Fruit fly (Drosophila melanogaster) Kc167 (cell line): ENCODE data around the gene CG13060.

ENCODE experiments used
- Sin3A ChIP-seq: fragments of >200 bp; optimal IDR thresholded peaks from 2 replicates; lab custom pipeline; 2018; ENCODE audit warnings: missing external identifiers
- h ChIP-seq: fragments of >200 bp; optimal IDR thresholded peaks from 3 replicates; lab custom pipeline; 2018; ENCODE audit warnings: missing external identifiers
- psq ChIP-seq: fragments of >200 bp; optimal IDR thresholded peaks from 2 replicates; lab custom pipeline; 2017; ENCODE audit warnings: missing external identifiers
- ttk ChIP-seq: sonication (Bioruptor generic); optimal IDR thresholded peaks from 2 replicates; lab custom pipeline; 2017; ENCODE audit warnings: missing external identifiers

- TF ChIP-seq Sin3A (lab: Kevin White, UChicago) (no peak), psq (lab: Kevin White, UChicago) (no peak), h (lab: Kevin White, UChicago) (no peak), ttk (lab: Kevin White, UChicago) (no peak)
These were observed 9.7 kb upstream of the CG13060 start for dm6 chr3L:16309972-16310371.
